3 fruit fly cellular contexts compared by ENCODE assay signal in the genomic region with DNA sequence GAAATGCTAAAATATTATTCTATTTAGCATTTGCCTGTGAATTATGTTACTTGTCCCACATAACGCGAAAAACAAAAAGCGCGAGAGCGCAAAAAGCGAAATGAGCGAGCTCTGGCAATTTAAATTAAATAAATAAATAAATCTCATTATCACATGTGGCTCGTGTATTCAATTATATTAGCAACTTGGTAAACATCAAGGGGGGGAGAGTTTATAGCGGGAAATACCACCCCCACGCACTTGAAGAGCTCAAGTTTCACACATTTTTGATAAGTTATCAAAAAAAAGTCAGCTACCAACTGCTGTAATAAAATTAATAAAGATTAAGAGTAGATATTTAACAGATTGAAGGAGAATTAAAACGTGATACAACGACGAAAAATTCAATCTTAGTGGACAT.
TF ChIP-seq lines count a peak whose summit lies in the region.

No protein-coding gene starts in this region.

- no peak for TF ChIP-seq CTCF in whole organism, embryonic (GFP tag; optimal IDR thresholded peaks at IDR 0.05; lab: Kevin White, UChicago)

TF ChIP-seq in whole organism, embryonic, 481 proteins besides CTCF, POLR2A, EP300 and RAD21 (continues in another document):
- no peak for TF ChIP-seq Lim3 (GFP tag; IDR thresholded peaks at IDR 0.05; lab: Robert Waterston, UW)
- no peak for TF ChIP-seq CG7372 (GFP tag; IDR thresholded peaks at IDR 0.05; lab: Robert Waterston, UW)
- peak; percentile 85 for TF ChIP-seq exex (tag; optimal IDR thresholded peaks at IDR 0.05; lab: Kevin White, UChicago)
- TF ChIP-seq CG14441 (GFP tag; IDR thresholded peaks at IDR 0.05; lab: Robert Waterston, UW), result no peak
- no peak for TF ChIP-seq Deaf1 (tag; optimal IDR thresholded peaks at IDR 0.05; lab: Kevin White, UChicago)
- TF ChIP-seq CG11695 (GFP tag; IDR thresholded peaks at IDR 0.05; lab: Robert Waterston, UW), result 0 out of 3 replicates have a peak, but pooled peaks have one; percentile 23
- TF ChIP-seq CG15479 (GFP tag; optimal IDR thresholded peaks at IDR 0.05; lab: Kevin White, UChicago), result no peak
- peak; percentile 51 for TF ChIP-seq CG2678 (tag; optimal IDR thresholded peaks at IDR 0.05; lab: Kevin White, UChicago)
- TF ChIP-seq bsh (GFP tag; optimal IDR thresholded peaks at IDR 0.05; lab: Kevin White, UChicago), result no peak
- peak; percentile 27; the same call in 1 of the 2 replicates for TF ChIP-seq GATAe (GFP tag; conservative IDR thresholded peaks at IDR 0.05; lab: Robert Waterston, UW)
- TF ChIP-seq Fer1 (GFP tag; optimal IDR thresholded peaks at IDR 0.05; lab: Kevin White, UChicago), result peak; percentile 39
- peak; percentile 74 for TF ChIP-seq mirr (GFP tag; optimal IDR thresholded peaks at IDR 0.05; lab: Kevin White, UChicago)
- no peak for TF ChIP-seq CG5953 (GFP tag; IDR thresholded peaks at IDR 0.05; lab: Robert Waterston, UW)
- TF ChIP-seq Asciz (GFP tag; optimal IDR thresholded peaks at IDR 0.05; lab: Kevin White, UChicago), result no peak
- no peak for TF ChIP-seq Dip3 (GFP tag; optimal IDR thresholded peaks at IDR 0.05; lab: Kevin White, UChicago)
- no peak for TF ChIP-seq Hand (GFP tag; optimal IDR thresholded peaks at IDR 0.05; lab: Kevin White, UChicago)
- no peak for TF ChIP-seq Nf-YB (GFP tag; optimal IDR thresholded peaks at IDR 0.05; lab: Kevin White, UChicago)
- TF ChIP-seq lab (GFP tag; optimal IDR thresholded peaks at IDR 0.05; lab: Kevin White, UChicago), result peak; percentile 44
- peak; percentile 53 for TF ChIP-seq CG3281 (GFP tag; optimal IDR thresholded peaks at IDR 0.05; lab: Kevin White, UChicago)
- TF ChIP-seq gem (tag; optimal IDR thresholded peaks at IDR 0.05; lab: Kevin White, UChicago), result peak; percentile 5
- no peak for TF ChIP-seq nau (GFP tag; optimal IDR thresholded peaks at IDR 0.05; lab: Kevin White, UChicago)
- peak; percentile 5 for TF ChIP-seq CG17568 (GFP tag; optimal IDR thresholded peaks at IDR 0.05; lab: Kevin White, UChicago)
- TF ChIP-seq CG12104 (GFP tag; optimal IDR thresholded peaks at IDR 0.05; lab: Kevin White, UChicago), result no peak
- TF ChIP-seq nmo (GFP tag; optimal IDR thresholded peaks at IDR 0.05; lab: Kevin White, UChicago), result no peak
- TF ChIP-seq al (GFP tag; IDR thresholded peaks at IDR 0.05; lab: Robert Waterston, UW), result no peak
- no peak for TF ChIP-seq CG34224 (GFP tag; IDR thresholded peaks at IDR 0.05; lab: Robert Waterston, UW; ENCODE audit: partially characterized antibody)
- peak; percentile 61 for TF ChIP-seq cwo (GFP tag; optimal IDR thresholded peaks at IDR 0.05; lab: Kevin White, UChicago)
- no peak for TF ChIP-seq Ssrp (tag; optimal IDR thresholded peaks at IDR 0.05; lab: Kevin White, UChicago)
- peak; percentile 56 for TF ChIP-seq BtbVII (GFP tag; optimal IDR thresholded peaks at IDR 0.05; lab: Kevin White, UChicago)

TF ChIP-seq in whole organism, prepupa, 60 proteins besides CTCF, POLR2A, EP300 and RAD21:
- TF ChIP-seq Eip78C (GFP tag; lab: Kevin White, UChicago) (peak; percentile 20), CG7368 (GFP tag; optimal IDR thresholded peaks at IDR 0.05; lab: Kevin White, UChicago) (no peak), vri (GFP tag; optimal IDR thresholded peaks at IDR 0.05; lab: Kevin White, UChicago) (peak; percentile 68), Ets96B (tag; optimal IDR thresholded peaks at IDR 0.05; lab: Kevin White, UChicago) (no peak), fkh (GFP tag; optimal IDR thresholded peaks at IDR 0.05; lab: Kevin White, UChicago) (peak; percentile 66), cyc (GFP tag; optimal IDR thresholded peaks at IDR 0.05; lab: Kevin White, UChicago) (no peak), CG34406 (GFP tag; optimal IDR thresholded peaks at IDR 0.05; lab: Kevin White, UChicago) (no peak), Sox14 (GFP tag; optimal IDR thresholded peaks at IDR 0.05; lab: Kevin White, UChicago) (no peak), Hr38 (GFP tag; optimal IDR thresholded peaks at IDR 0.05; lab: Kevin White, UChicago) (no peak), CG15336 (GFP tag; IDR thresholded peaks at IDR 0.05; lab: Robert Waterston, UW) (no peak), CG3919 (GFP tag; optimal IDR thresholded peaks at IDR 0.05; lab: Kevin White, UChicago) (no peak), CG11762 (GFP tag; optimal IDR thresholded peaks at IDR 0.05; lab: Kevin White, UChicago; ENCODE audit: insufficient read depth) (no peak)

TF ChIP-seq in whole organism, wandering third instar larva, 38 proteins besides CTCF, POLR2A, EP300 and RAD21:
- no peak for TF ChIP-seq fru (GFP tag; optimal IDR thresholded peaks at IDR 0.05; lab: Kevin White, UChicago)
- TF ChIP-seq HLH106 (tag; optimal IDR thresholded peaks at IDR 0.05; lab: Kevin White, UChicago), result no peak
- no peak for TF ChIP-seq dmrt93B (GFP tag; optimal IDR thresholded peaks at IDR 0.05; lab: Kevin White, UChicago)
- TF ChIP-seq brk (GFP tag; optimal IDR thresholded peaks at IDR 0.05; lab: Kevin White, UChicago), result no peak
- TF ChIP-seq rgr (GFP tag; optimal IDR thresholded peaks at IDR 0.05; lab: Kevin White, UChicago), result no peak
- no peak for TF ChIP-seq lola (GFP tag; optimal IDR thresholded peaks at IDR 0.05; lab: Kevin White, UChicago)
- no peak for TF ChIP-seq foxo (GFP tag; optimal IDR thresholded peaks at IDR 0.05; lab: Kevin White, UChicago)
- TF ChIP-seq Jra (GFP tag; optimal IDR thresholded peaks at IDR 0.05; lab: Kevin White, UChicago), result no peak
- no peak for TF ChIP-seq usp (GFP tag; optimal IDR thresholded peaks at IDR 0.05; lab: Kevin White, UChicago)
- TF ChIP-seq CrebA (GFP tag; optimal IDR thresholded peaks at IDR 0.05; lab: Kevin White, UChicago; ENCODE audit: borderline replicate concordance), result no peak
- TF ChIP-seq h (GFP tag; optimal IDR thresholded peaks at IDR 0.05; lab: Kevin White, UChicago), result no peak
- no peak for TF ChIP-seq Rel (GFP tag; optimal IDR thresholded peaks at IDR 0.05; lab: Kevin White, UChicago)
- peak; percentile 60 for TF ChIP-seq Rel (tag; optimal IDR thresholded peaks at IDR 0.05; lab: Kevin White, UChicago)
- TF ChIP-seq dsf (GFP tag; optimal IDR thresholded peaks at IDR 0.05; lab: Kevin White, UChicago; ENCODE audit: borderline replicate concordance), result no peak
- TF ChIP-seq Hr78 (GFP tag; optimal IDR thresholded peaks at IDR 0.05; lab: Kevin White, UChicago), result no peak
- no peak for TF ChIP-seq tai (GFP tag; optimal IDR thresholded peaks at IDR 0.05; lab: Kevin White, UChicago)
- TF ChIP-seq jim (GFP tag; optimal IDR thresholded peaks at IDR 0.05; lab: Kevin White, UChicago), result no peak
- TF ChIP-seq dl (GFP tag; optimal IDR thresholded peaks at IDR 0.05; lab: Kevin White, UChicago; ENCODE audit: insufficient read depth in 1 of 2, partially characterized antibody in 2 of 2), result peak in 1 of 2 experiments; percentile 16
- TF ChIP-seq Sp1 (GFP tag; optimal IDR thresholded peaks at IDR 0.05; lab: Kevin White, UChicago), result peak; percentile 6
- no peak for TF ChIP-seq Vsx2 (GFP tag; optimal IDR thresholded peaks at IDR 0.05; lab: Kevin White, UChicago; ENCODE audit: partially characterized antibody)
